Fruit fly (Drosophila melanogaster): Measurements from ENCODE around the gene Vha100-1.

Gene Vha100-1

dm6 chr3R:29122817-29123611, 8.0 kb upstream of the Vha100-1 start, which contains the start of the genes yem and Ctl2 (continued):
- peak; percentile 4 for TF ChIP-seq CG7745 (tag; optimal IDR thresholded peaks at IDR 0.05)
- peak; percentile 81 for TF ChIP-seq Ets97D (GFP tag; optimal IDR thresholded peaks at IDR 0.05)
- peak; percentile 22 for TF ChIP-seq kah (GFP tag; optimal IDR thresholded peaks at IDR 0.05)
- peak; percentile 90 for TF ChIP-seq CHES-1-like (GFP tag; optimal IDR thresholded peaks at IDR 0.05)
- peak; percentile 18 for TF ChIP-seq CG17328 (GFP tag; IDR thresholded peaks at IDR 0.05)
- TF ChIP-seq trh (GFP tag; optimal IDR thresholded peaks at IDR 0.05), result peak; percentile 75
- TF ChIP-seq chinmo (GFP tag; IDR thresholded peaks at IDR 0.05; ENCODE audit: partially characterized antibody), result peak; percentile 79; the same call in 1 of the 4 replicates
- peak; percentile 90 for TF ChIP-seq shn (GFP tag; optimal IDR thresholded peaks at IDR 0.05)
- TF ChIP-seq bowl (GFP tag; IDR thresholded peaks at IDR 0.05), result no peak
- no peak for TF ChIP-seq org-1 (GFP tag; optimal IDR thresholded peaks at IDR 0.05)
- peak; percentile 34 for TF ChIP-seq en (GFP tag; optimal IDR thresholded peaks at IDR 0.05)
- no peak; the same call in 2 of the 3 replicates for TF ChIP-seq CG2889 (GFP tag; IDR thresholded peaks at IDR 0.05)
- peak; percentile 72 for TF ChIP-seq CG8944 (GFP tag; optimal IDR thresholded peaks at IDR 0.05)
- peak; percentile 39; the same call in 1 of the 3 replicates for TF ChIP-seq mld (GFP tag; IDR thresholded peaks at IDR 0.05; ENCODE audit: partially characterized antibody)
- no peak for TF ChIP-seq CG14860 (GFP tag; IDR thresholded peaks at IDR 0.05; ENCODE audit: partially characterized antibody)
- TF ChIP-seq Hmr (GFP tag; optimal IDR thresholded peaks at IDR 0.05), result peak; percentile 76
- peak; percentile 68 to 84 for TF ChIP-seq dpn (GFP tag; optimal IDR thresholded peaks at IDR 0.05)
- TF ChIP-seq CG6689 (GFP tag; IDR thresholded peaks at IDR 0.05), result peak; percentile 18; the same call in 1 of the 2 replicates
- peak; percentile 37 for TF ChIP-seq CG9797 (GFP tag; optimal IDR thresholded peaks at IDR 0.05)
- TF ChIP-seq prd (optimal IDR thresholded peaks at IDR 0.05), result no peak
- TF ChIP-seq prd (GFP tag; IDR thresholded peaks at IDR 0.05), result peak; percentile 57; the same call in 2 of the 3 replicates
- TF ChIP-seq ac (GFP tag; optimal IDR thresholded peaks at IDR 0.05), result no peak
- peak; percentile 93 for TF ChIP-seq Med (GFP tag)
- TF ChIP-seq Gsc (GFP tag; IDR thresholded peaks at IDR 0.05), result no peak
- TF ChIP-seq CG2120 (GFP tag; optimal IDR thresholded peaks at IDR 0.05), result peak; percentile 92
- peak; percentile 7 for TF ChIP-seq CG3407 (GFP tag; optimal IDR thresholded peaks at IDR 0.05)
- TF ChIP-seq ftz-f1 (GFP tag; optimal IDR thresholded peaks at IDR 0.05), result peak; percentile 46
- peak; percentile 81 for TF ChIP-seq HLHmδ (GFP tag; optimal IDR thresholded peaks at IDR 0.05)
- TF ChIP-seq CG8281 (tag; optimal IDR thresholded peaks at IDR 0.05), result peak; percentile 6
- TF ChIP-seq H2.0 (GFP tag; IDR thresholded peaks at IDR 0.05), result peak; percentile 57; the same call in 1 of the 2 replicates
- TF ChIP-seq CG7271 (tag; optimal IDR thresholded peaks at IDR 0.05), result no peak
- peak; percentile 90 for TF ChIP-seq lilli (GFP tag; optimal IDR thresholded peaks at IDR 0.05)
- TF ChIP-seq CG6854 (GFP tag; optimal IDR thresholded peaks at IDR 0.05), result no peak
- TF ChIP-seq CG43689 (GFP tag; IDR thresholded peaks at IDR 0.05), result no peak
- no peak for TF ChIP-seq h (optimal IDR thresholded peaks at IDR 0.05)
- TF ChIP-seq Hey (tag; optimal IDR thresholded peaks at IDR 0.05), result peak; percentile 11
- no peak for TF ChIP-seq schlank (tag; optimal IDR thresholded peaks at IDR 0.05)
- peak; percentile 69 for TF ChIP-seq Bdp1 (GFP tag; optimal IDR thresholded peaks at IDR 0.05)
- no peak for TF ChIP-seq CG10431 (GFP tag; optimal IDR thresholded peaks at IDR 0.05)
- no peak for TF ChIP-seq unc-4 (GFP tag; IDR thresholded peaks at IDR 0.05; ENCODE audit: partially characterized antibody)
- peak; percentile 47; the same call in 1 of the 2 replicates for TF ChIP-seq wor (GFP tag; IDR thresholded peaks at IDR 0.05)
- TF ChIP-seq mam (GFP tag; optimal IDR thresholded peaks at IDR 0.05), result peak; percentile 83
- peak; percentile 24; the same call in 1 of the 2 replicates for TF ChIP-seq CG7372 (GFP tag; IDR thresholded peaks at IDR 0.05)
- peak; percentile 73; the same call in 1 of the 2 replicates for TF ChIP-seq CG31441 (GFP tag; IDR thresholded peaks at IDR 0.05)
- peak; percentile 88 for TF ChIP-seq hkb (optimal IDR thresholded peaks at IDR 0.05)
- TF ChIP-seq hkb (GFP tag; IDR thresholded peaks at IDR 0.05), result no peak
- peak; percentile 7; the same call in 1 of the 2 replicates for TF ChIP-seq Adf1 (GFP tag; IDR thresholded peaks at IDR 0.05)
- peak; percentile 62 for TF ChIP-seq eyg (GFP tag; optimal IDR thresholded peaks at IDR 0.05)
- TF ChIP-seq CG1832 (GFP tag; optimal IDR thresholded peaks at IDR 0.05), result no peak
- TF ChIP-seq CG8388 (GFP tag; optimal IDR thresholded peaks at IDR 0.05), result peak; percentile 41
